Worm (Caenorhabditis elegans): ENCODE measurements around the gene perm-3.

DNA sequence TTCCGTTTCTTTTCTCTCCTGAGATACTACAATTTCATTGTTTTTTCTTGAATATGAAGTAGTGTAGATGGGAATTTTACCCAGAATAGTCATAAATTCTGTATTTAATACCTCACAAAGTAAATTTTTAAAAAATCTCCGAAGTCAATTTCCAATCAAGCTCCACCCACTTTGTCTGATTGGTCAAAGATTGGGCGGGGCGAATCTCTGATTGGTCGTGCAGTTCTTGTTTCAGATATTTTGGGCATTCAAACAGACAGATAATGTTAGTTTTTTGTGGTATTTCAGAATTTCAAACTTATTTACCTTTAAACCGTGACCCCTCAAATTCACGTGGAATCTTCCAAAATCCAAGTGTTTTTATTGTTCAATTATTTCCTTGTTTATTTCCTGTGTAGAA is 34.1 kb downstream of the perm-3 start, which contains the start of gene F41H10.5:
- TF ChIP-seq cog-1 (tag; optimal IDR thresholded peaks at IDR 0.05) (no peak), med-1 (GFP tag; optimal IDR thresholded peaks at IDR 0.05; ENCODE audit: insufficient read depth) (no peak), flt-1 (GFP tag; IDR thresholded peaks at IDR 0.05) (no peak), klf-2 (GFP tag; conservative IDR thresholded peaks at IDR 0.05) (no peak), T22C8.4 (GFP tag; IDR thresholded peaks at IDR 0.05) (no peak), ztf-29 (GFP tag; IDR thresholded peaks at IDR 0.05) (no peak), ztf-23 (GFP tag; IDR thresholded peaks at IDR 0.05) (no peak), ref-1 (GFP tag; conservative IDR thresholded peaks at IDR 0.05) (no peak), tab-1 (GFP tag; IDR thresholded peaks at IDR 0.05) (no peak)
